Worm (Caenorhabditis elegans) whole organism, L3 larva: ENCODE data around the gene pat-9.

ENCODE experiments used
- R02D3.7 ChIP-seq: fragments of 150-350 bp; optimal IDR thresholded peaks from 2 replicates; lab custom pipeline; 2014; ENCODE audit warnings: missing biosample characterization, missing genetic modification characterization
- ZK546.5 ChIP-seq: sonication (generic microtip); optimal IDR thresholded peaks from 2 replicates; lab custom pipeline; 2017; ENCODE audit warnings: missing biosample characterization, missing genetic modification characterization
- aly-2 ChIP-seq: fragments of 150-350 bp; optimal IDR thresholded peaks from 2 replicates; lab custom pipeline; 2014; ENCODE audit warnings: missing biosample characterization, missing genetic modification characterization
- ama-1 ChIP-seq: fragments of 150-350 bp; optimal IDR thresholded peaks from 2 replicates; lab custom pipeline; 2018
- ceh-82 ChIP-seq: fragments of 150-350 bp; optimal IDR thresholded peaks from 2 replicates; lab custom pipeline; 2014; ENCODE audit warnings: missing biosample characterization, missing genetic modification characterization
- fos-1 ChIP-seq: fragments of 150-350 bp; optimal IDR thresholded peaks from 2 replicates; lab custom pipeline; 2014; ENCODE audit warnings: missing biosample characterization, missing genetic modification characterization
- nhr-12 ChIP-seq: fragments of 150-350 bp; optimal IDR thresholded peaks from 2 replicates; lab custom pipeline; 2014; ENCODE audit warnings: missing biosample characterization, missing genetic modification characterization
- nhr-67 ChIP-seq: fragments of 150-350 bp; optimal IDR thresholded peaks from 2 replicates; lab custom pipeline; 2014; ENCODE audit warnings: missing biosample characterization, missing genetic modification characterization
- pqm-1 ChIP-seq: fragments of 150-350 bp; optimal IDR thresholded peaks from 2 replicates; lab custom pipeline; 2017; ENCODE audit warnings: missing biosample characterization, missing genetic modification characterization, inconsistent platforms
- skn-1 ChIP-seq: fragments of 150-350 bp; optimal IDR thresholded peaks from 2 replicates; lab custom pipeline; 2014; ENCODE audit warnings: missing biosample characterization, missing genetic modification characterization
- snpc-4 ChIP-seq: fragments of 150-350 bp; optimal IDR thresholded peaks from 2 replicates; lab custom pipeline; 2014; ENCODE audit warnings: missing biosample characterization, missing genetic modification characterization
- unc-39 ChIP-seq: sonication (generic microtip); optimal IDR thresholded peaks from 4 replicates; lab custom pipeline; 2017; ENCODE audit warnings: missing biosample characterization, missing genetic modification characterization
- zag-1 ChIP-seq: fragments of 150-350 bp; optimal IDR thresholded peaks from 2 replicates; lab custom pipeline; 2014; ENCODE audit warnings: missing biosample characterization, missing genetic modification characterization
- ztf-4 ChIP-seq: fragments of 150-350 bp; optimal IDR thresholded peaks from 2 replicates; lab custom pipeline; 2014; ENCODE audit warnings: missing biosample characterization, missing genetic modification characterization

ce11 chrX:16558776-16559175 lies 22.1 kb downstream of the pat-9 start:
- no peak for TF ChIP-seq ama-1 (lab: Kevin White, UChicago)
- no peak for TF ChIP-seq snpc-4
- TF ChIP-seq skn-1 (tag; lab: Kevin White, UChicago): no peak
- TF ChIP-seq nhr-12 (tag; lab: Kevin White, UChicago): no peak
- no peak for TF ChIP-seq aly-2 (tag; lab: Kevin White, UChicago)
- TF ChIP-seq zag-1 (tag; lab: Kevin White, UChicago): no peak
- TF ChIP-seq fos-1 (tag; lab: Kevin White, UChicago): no peak
- no peak for TF ChIP-seq nhr-67 (tag; lab: Kevin White, UChicago)
- no peak for TF ChIP-seq ceh-82 (tag; lab: Kevin White, UChicago)
- TF ChIP-seq R02D3.7 (tag; lab: Kevin White, UChicago): no peak
- TF ChIP-seq ztf-4 (tag; lab: Kevin White, UChicago): no peak
- TF ChIP-seq pqm-1 (tag; lab: Kevin White, UChicago): no peak
- TF ChIP-seq ZK546.5 (tag; lab: Kevin White, UChicago): no peak
- TF ChIP-seq unc-39 (tag; lab: Kevin White, UChicago): no peak
